Fruit fly (Drosophila melanogaster): Measurements from ENCODE around the gene CG9855.

CG9855 gene

DNA sequence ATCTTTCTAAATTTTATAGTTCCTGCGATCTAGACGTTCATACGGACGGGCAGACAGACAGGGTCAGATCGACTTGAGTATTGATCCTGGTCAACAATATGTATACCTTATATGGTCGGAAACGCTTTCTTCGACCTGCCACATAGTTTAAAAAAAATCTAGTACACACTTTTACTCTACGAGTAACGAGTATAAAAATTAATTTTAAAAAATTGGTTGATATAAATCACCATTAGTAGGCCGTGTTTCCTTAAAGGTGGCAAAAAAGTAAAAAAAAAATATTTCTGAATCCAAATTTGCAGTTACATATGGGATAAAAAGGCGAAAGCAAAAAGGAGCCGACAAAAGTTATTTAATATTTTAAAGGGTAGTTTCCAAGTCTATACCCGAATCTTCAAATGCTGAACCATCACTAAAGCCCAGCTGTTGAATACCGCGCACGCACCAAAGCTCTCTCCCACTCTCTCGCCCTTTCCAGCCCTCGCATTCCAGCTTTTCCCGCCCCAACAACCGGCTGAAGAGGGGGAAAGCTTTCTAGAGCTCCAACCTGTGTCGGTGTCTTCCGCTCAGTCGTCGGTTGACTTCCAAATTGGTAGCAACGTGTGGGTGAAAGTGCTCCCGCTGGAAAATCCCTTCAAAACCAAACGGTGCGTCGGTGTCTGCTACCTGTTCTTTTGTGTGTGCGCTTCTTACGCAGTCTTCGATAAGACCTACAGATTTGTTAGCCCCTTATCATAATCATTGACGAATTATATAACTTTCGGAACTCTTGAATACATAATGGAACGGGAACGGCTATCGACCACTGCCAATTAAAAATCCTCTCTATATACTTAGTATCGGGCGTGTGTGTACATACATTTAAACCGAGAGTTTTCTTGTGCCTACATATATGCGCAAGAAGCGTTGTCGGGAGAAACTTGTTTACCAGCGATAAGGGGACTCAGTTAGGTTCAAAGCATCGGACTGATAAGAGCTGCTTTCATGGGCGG, 19.0 kb downstream of the CG9855 start, which contains the start of gene Sfxn1-3:
Gene Sfxn1-3 (plus strand): TSS at position 238 of the 992 bp plus-strand sequence.
- TF ChIP-seq Pif1A (GFP tag; optimal IDR thresholded peaks at IDR 0.05) (no peak), CG8159 (tag; optimal IDR thresholded peaks at IDR 0.05) (no peak), CG4496 (GFP tag; IDR thresholded peaks at IDR 0.05) (no peak), CG9948 (tag; optimal IDR thresholded peaks at IDR 0.05) (no peak), CG15710 (tag; optimal IDR thresholded peaks at IDR 0.05) (no peak), CG12605 (GFP tag; IDR thresholded peaks at IDR 0.05) (peak; percentile 53; the same call in 1 of the 2 replicates), CG17806 (tag; optimal IDR thresholded peaks at IDR 0.05) (peak; percentile 5), gl (tag; optimal IDR thresholded peaks at IDR 0.05) (peak; percentile 13), fd96Ca (GFP tag; IDR thresholded peaks at IDR 0.05) (no peak), D1 (tag; optimal IDR thresholded peaks at IDR 0.05) (peak; percentile 67), Pif1B (GFP tag; optimal IDR thresholded peaks at IDR 0.05) (peak; percentile 54), CG34367 (tag; optimal IDR thresholded peaks at IDR 0.05) (no peak), EcR (GFP tag; optimal IDR thresholded peaks at IDR 0.05) (peak; percentile 82), CG10348 (GFP tag; IDR thresholded peaks at IDR 0.05) (no peak), Snoo (tag; optimal IDR thresholded peaks at IDR 0.05) (peak; percentile 39), CG14655 (GFP tag; optimal IDR thresholded peaks at IDR 0.05) (no peak)

DNA sequence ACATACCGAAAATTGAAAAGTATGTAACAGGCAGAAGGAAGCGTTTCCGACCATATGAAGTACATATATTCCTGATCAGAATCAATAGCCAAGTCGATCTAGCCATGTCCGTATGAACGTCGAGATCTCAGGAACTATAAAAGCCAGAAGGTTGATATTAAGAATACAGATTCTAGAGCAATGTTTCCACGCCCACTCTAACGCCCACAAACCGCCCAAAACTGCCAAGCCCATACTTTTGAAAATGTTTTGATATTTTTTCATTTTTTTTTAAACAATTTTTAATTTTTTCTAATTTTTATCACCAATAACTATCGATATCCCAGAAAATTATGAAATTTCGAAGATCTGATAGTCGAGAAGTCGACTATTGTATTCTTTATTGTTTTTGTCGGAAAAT, 35.7 kb downstream of the CG9855 start:
- no peak for TF ChIP-seq CG10348 (GFP tag; IDR thresholded peaks at IDR 0.05)
- TF ChIP-seq CG14655 (GFP tag; optimal IDR thresholded peaks at IDR 0.05): no peak
- no peak for TF ChIP-seq EcR (GFP tag; optimal IDR thresholded peaks at IDR 0.05)
- TF ChIP-seq CG13204 (GFP tag; optimal IDR thresholded peaks at IDR 0.05): no peak
- TF ChIP-seq Snoo (tag; optimal IDR thresholded peaks at IDR 0.05): no peak
- TF ChIP-seq Ets98B (GFP tag; IDR thresholded peaks at IDR 0.05): no peak
- TF ChIP-seq fd96Ca (GFP tag; IDR thresholded peaks at IDR 0.05): no peak
- TF ChIP-seq CG8159 (tag; optimal IDR thresholded peaks at IDR 0.05): no peak
- TF ChIP-seq CG34367 (tag; optimal IDR thresholded peaks at IDR 0.05): no peak
- TF ChIP-seq CG4496 (GFP tag; IDR thresholded peaks at IDR 0.05): no peak
- TF ChIP-seq CG12605 (GFP tag; IDR thresholded peaks at IDR 0.05): no peak
- no peak for TF ChIP-seq CG17806 (tag; optimal IDR thresholded peaks at IDR 0.05)
- no peak for TF ChIP-seq Pif1A (GFP tag; optimal IDR thresholded peaks at IDR 0.05)
- TF ChIP-seq CG8301 (tag; optimal IDR thresholded peaks at IDR 0.05): no peak
- no peak for TF ChIP-seq CG9948 (tag; optimal IDR thresholded peaks at IDR 0.05)
- TF ChIP-seq Pif1B (GFP tag; optimal IDR thresholded peaks at IDR 0.05): no peak

DNA sequence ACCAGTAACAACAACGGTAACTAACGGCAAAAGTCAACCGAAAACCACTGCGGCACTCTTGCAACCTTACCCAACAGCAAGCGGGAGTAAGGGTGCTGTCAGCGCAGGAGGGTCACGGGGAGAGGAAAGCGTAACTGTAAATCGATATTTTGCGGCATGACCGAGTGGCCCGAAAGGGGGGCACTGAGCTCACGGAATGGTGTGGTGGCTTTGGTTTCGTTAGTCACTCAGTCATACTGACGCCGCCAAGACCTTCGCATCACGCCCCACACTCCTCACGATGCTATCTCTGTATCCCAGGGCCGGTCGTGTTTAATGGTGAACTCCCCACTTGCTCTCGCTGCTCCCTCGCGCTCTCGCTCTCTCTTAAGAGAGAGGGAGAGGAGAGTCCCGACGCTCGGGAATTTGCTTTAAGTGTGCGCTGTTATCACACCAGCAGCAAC, 37.0 kb downstream of the CG9855 start:
- 0 out of 2 replicates have a peak, but pooled peaks have one; percentile 33 for TF ChIP-seq CG12605 (GFP tag; IDR thresholded peaks at IDR 0.05)
- peak; percentile 2 for TF ChIP-seq CG8159 (tag; optimal IDR thresholded peaks at IDR 0.05)
- no peak for TF ChIP-seq CG15710 (tag; optimal IDR thresholded peaks at IDR 0.05)
- no peak for TF ChIP-seq gl (tag; optimal IDR thresholded peaks at IDR 0.05)
- no peak for TF ChIP-seq CG9948 (tag; optimal IDR thresholded peaks at IDR 0.05)
- TF ChIP-seq CG8301 (tag; optimal IDR thresholded peaks at IDR 0.05): no peak
- peak; percentile 69 for TF ChIP-seq CG13204 (GFP tag; optimal IDR thresholded peaks at IDR 0.05)
- TF ChIP-seq fd96Ca (GFP tag; IDR thresholded peaks at IDR 0.05): peak; percentile 17; the same call in 1 of the 3 replicates
- no peak for TF ChIP-seq CG10348 (GFP tag; IDR thresholded peaks at IDR 0.05)
- peak; percentile 26 for TF ChIP-seq CG14655 (GFP tag; optimal IDR thresholded peaks at IDR 0.05)
- peak; percentile 75; the same call in 2 of the 3 replicates for TF ChIP-seq CG4496 (GFP tag; IDR thresholded peaks at IDR 0.05)
- no peak for TF ChIP-seq rn (GFP tag; IDR thresholded peaks at IDR 0.05)
- TF ChIP-seq Pif1B (GFP tag; optimal IDR thresholded peaks at IDR 0.05): peak; percentile 5
- no peak for TF ChIP-seq Pif1A (GFP tag; optimal IDR thresholded peaks at IDR 0.05)
- no peak for TF ChIP-seq D1 (tag; optimal IDR thresholded peaks at IDR 0.05)
- no peak for TF ChIP-seq Snoo (tag; optimal IDR thresholded peaks at IDR 0.05)
- TF ChIP-seq CG32121 (GFP tag; IDR thresholded peaks at IDR 0.05): no peak; the same call in 1 of the 2 replicates
- TF ChIP-seq CG34367 (tag; optimal IDR thresholded peaks at IDR 0.05): no peak
- TF ChIP-seq EcR (GFP tag; optimal IDR thresholded peaks at IDR 0.05): peak; percentile 54
- TF ChIP-seq Ets98B (GFP tag; IDR thresholded peaks at IDR 0.05): peak; percentile 41
- no peak for TF ChIP-seq CG17806 (tag; optimal IDR thresholded peaks at IDR 0.05)

DNA sequence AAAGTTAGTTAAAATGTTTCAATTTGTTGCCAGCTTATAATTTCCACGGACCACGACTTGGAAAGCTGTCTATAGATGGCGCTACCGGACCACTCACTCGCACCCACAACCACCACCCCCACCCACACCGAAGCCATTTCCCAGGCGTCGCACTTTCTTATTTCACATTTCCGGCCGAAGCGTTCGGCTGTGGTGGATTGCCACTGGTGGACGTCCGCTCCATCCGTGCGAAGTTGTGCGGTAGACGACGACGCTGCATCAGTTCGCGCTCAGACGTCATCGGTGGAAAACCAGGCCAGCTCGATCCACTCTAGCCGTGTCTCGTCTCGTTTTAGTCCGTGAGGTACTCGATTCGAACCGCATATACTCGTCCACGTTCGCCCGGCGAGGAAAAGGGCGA, 38.0 kb downstream of the CG9855 start, which contains the start of gene CG1090:
Gene CG1090 (plus strand): TSS at position 259 of the 400 bp plus-strand sequence.
- TF ChIP-seq Ets98B (GFP tag; IDR thresholded peaks at IDR 0.05) (no peak), rn (GFP tag; IDR thresholded peaks at IDR 0.05) (no peak), Pif1A (GFP tag; optimal IDR thresholded peaks at IDR 0.05) (no peak), CG17806 (tag; optimal IDR thresholded peaks at IDR 0.05) (no peak), fd96Ca (GFP tag; IDR thresholded peaks at IDR 0.05) (no peak), CG34367 (tag; optimal IDR thresholded peaks at IDR 0.05) (no peak), CG13204 (GFP tag; optimal IDR thresholded peaks at IDR 0.05) (no peak), Snoo (tag; optimal IDR thresholded peaks at IDR 0.05) (no peak), Pif1B (GFP tag; optimal IDR thresholded peaks at IDR 0.05) (no peak)

DNA sequence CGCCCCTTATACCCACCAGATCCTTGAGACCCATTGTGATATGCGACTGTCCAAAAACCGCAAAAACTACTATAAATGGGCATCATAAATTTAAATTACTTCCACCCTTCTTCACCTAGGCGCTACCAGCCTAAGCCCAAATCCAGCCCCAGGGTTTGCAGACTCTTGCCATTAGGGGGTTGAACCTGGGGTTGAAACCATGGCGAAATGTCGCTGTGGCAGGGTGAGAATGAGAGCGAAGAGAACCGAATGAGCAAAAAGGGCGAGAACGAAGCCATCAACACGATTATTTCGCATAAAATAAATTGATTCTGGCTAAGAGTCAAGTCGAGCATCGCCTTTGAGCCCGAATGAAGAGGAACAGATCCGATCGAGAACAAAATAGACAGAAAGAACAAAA, 44.1 kb downstream of the CG9855 start:
- no peak for TF ChIP-seq CG32121 (GFP tag; IDR thresholded peaks at IDR 0.05)
- no peak for TF ChIP-seq D1 (tag; optimal IDR thresholded peaks at IDR 0.05)
- TF ChIP-seq CG15710 (tag; optimal IDR thresholded peaks at IDR 0.05): no peak
- TF ChIP-seq Snoo (tag; optimal IDR thresholded peaks at IDR 0.05): no peak
- TF ChIP-seq Pif1B (GFP tag; optimal IDR thresholded peaks at IDR 0.05): no peak
- no peak for TF ChIP-seq fd96Ca (GFP tag; IDR thresholded peaks at IDR 0.05)

Data from whole organism, pupa.